Fruit fly (Drosophila melanogaster): Measurements from ENCODE around the gene CG17075.

The CG17075 gene

DNA sequence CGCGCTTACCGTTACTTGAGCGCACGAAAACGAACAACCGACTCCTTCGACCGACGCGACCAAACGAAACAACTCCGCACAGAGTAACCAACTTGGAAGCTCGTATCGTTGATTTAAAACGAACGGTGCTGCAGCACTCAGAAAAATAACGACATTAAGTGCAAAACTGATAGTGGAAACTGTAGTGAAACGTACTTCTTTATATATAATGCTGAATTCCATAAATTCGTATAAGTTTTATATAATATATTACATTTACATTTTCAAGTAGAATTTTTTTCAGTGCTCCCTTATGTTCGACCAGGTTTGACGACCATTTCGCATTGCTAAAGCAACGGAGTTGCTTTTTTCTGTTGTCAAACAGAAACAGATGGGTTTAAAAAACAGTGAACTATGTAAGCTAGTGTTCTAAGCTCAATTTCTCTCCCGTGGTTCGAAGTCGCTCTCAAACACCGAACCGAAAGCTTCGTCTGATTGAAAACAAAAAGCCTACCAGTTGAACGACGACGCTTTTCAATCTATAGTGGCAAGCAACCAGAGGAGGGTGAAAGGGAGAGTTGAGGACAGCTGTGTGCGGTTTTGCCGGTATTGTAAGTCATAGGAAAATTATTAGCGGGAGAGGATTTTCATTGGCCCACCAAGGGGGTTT, at the start of gene CG17075:
CG17075 (minus strand) TSS at position 65 of the 649 bp plus-strand sequence.
- TF ChIP-seq CG8478 (optimal IDR thresholded peaks at IDR 0.05) (no peak), CTCF (optimal IDR thresholded peaks at IDR 0.05) (no peak)

dm6 chr2L:309812-310431, 42.6 kb upstream of the CG17075 start:
- TF ChIP-seq CG8478 (optimal IDR thresholded peaks at IDR 0.05) (no peak), CTCF (optimal IDR thresholded peaks at IDR 0.05) (no peak)

DNA sequence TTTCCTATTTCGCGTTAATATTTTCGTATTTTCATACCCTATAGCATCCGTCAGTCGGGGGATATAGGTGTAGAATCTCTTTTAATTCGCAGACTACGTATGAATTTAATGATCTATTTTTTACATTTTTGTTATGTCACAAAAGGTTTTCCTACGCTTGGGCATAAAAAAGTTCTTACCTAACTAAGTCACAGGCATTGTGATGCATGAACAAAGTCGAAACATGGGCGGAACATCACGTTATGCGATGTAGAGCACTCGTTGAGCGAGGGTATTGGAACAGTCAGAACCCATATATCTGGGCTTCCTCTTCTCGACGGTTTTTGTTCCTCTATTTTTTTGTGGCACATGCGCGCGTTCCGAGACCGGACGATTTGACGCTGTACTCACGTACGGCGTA, 41.9 kb upstream of the CG17075 start:
- TF ChIP-seq CTCF (optimal IDR thresholded peaks at IDR 0.05) (no peak), CG8478 (optimal IDR thresholded peaks at IDR 0.05) (no peak)

- TF ChIP-seq CG8478 (optimal IDR thresholded peaks at IDR 0.05), result no peak
- no peak for TF ChIP-seq CTCF (optimal IDR thresholded peaks at IDR 0.05)
These were observed 40.9 kb upstream of the CG17075 start for dm6 chr2L:308194-308706.

DNA sequence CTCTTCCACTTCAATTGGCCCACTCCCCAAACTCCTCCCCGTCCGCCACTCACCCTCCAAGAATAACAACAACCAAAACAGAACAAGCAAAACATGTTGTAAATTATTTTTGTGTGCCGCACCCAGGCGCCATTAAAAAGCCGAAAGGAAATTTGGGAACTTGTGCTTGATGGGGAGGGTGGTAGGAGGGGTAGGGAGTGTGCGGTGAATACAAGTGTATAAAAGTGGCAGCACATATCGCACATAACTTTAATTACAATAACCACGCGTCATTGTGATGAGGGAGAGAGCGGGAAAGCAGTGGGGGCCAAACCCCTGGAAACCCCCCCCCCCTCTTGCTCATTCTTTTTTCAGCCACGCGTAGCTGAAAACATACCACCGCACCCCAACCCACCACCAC, 39.8 kb upstream of the CG17075 start:
- TF ChIP-seq CG8478 (optimal IDR thresholded peaks at IDR 0.05) (no peak), CTCF (optimal IDR thresholded peaks at IDR 0.05) (no peak)

- TF ChIP-seq CTCF (optimal IDR thresholded peaks at IDR 0.05) (no peak), CG8478 (optimal IDR thresholded peaks at IDR 0.05) (no peak)
These were observed 39.1 kb upstream of the CG17075 start for dm6 chr2L:306188-306927.

DNA sequence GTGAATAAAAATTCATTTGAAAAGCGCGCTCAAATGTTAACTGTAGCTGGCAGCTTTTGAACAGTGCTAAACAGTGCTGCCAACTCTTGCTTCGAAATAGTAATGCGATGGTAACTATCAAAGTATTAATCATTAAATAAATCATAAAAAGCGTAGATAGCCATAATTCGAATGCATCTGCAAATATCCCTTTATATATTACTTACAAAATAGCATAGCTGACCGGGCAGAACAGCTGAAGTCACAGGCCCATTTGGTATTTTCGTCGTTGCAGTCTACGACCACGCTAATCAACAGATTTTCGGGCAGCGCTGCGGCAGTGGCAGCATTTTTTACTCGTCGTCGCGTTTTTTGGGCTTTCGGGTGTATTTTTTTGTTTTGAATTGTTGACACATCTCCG, 38.3 kb upstream of the CG17075 start, which contains the start of gene Plc21C:
Plc21C (plus strand) TSS at position 290 of the 400 bp plus-strand sequence.
- TF ChIP-seq CG8478 (optimal IDR thresholded peaks at IDR 0.05) (no peak), CTCF (optimal IDR thresholded peaks at IDR 0.05) (no peak)

DNA sequence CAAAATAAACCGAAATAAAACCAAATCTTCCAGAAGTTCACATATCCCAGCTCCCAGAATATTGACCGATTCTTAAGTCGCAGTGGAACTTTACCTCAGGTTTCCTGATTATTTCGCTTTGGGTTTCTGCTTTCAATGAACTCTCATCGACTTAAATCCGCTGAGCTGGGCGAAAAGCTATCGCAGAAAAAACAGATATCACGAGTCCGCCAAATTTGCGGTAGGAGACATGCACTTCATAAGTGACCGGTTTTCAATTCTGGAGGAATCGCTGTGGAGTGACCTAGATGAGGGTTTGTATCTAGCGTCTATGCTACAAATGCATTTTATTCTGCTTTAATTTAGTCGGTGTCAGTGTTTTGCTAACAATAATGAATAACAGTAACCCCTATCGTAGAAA, 37.9 kb upstream of the CG17075 start:
- TF ChIP-seq CTCF (optimal IDR thresholded peaks at IDR 0.05) (no peak), CG8478 (optimal IDR thresholded peaks at IDR 0.05) (no peak)

- TF ChIP-seq CG8478 (optimal IDR thresholded peaks at IDR 0.05) (no peak), CTCF (optimal IDR thresholded peaks at IDR 0.05) (no peak)
These were observed 36.1 kb upstream of the CG17075 start for dm6 chr2L:303306-303962.

DNA sequence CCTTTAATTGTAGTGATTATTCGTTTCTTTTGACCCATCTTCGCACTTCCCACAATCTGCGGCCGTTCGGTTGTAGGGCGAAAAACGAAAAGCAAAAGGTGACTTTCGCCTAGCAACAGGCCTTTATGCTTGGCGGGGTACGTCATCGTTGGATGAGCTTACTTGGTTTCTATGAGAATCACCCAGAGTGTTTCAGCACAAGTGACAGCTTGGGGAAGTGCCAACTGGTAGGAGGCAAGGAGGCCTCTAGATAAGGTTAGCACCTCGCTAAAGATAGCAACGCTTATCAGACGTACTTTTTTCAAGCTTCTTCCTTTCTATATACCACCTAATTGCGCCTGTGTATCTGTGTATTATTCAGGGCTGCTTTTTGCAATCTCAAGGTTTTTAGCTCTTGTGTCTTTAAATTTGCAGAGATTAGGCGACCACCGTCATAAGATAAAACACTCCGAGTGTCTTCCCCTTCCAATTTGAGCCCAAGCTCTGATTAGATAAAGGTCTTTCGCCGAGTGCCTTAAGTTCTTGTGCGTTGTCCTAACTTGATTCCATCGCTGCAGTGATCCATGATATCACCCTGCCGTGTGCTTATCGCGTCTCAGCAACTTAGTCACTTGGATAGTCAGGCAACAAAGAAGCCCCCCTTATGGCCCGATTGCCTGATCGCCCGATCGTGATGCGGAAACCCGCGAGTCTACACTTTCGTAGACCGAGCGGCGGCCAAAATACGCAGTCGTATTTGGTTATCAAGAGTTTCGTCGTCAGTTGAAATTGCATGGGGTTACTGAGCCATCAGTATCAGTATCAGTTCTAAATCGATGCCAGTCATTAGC, 33.8 kb upstream of the CG17075 start:
- no peak for TF ChIP-seq CTCF (optimal IDR thresholded peaks at IDR 0.05)

- no peak for TF ChIP-seq CG8478 (optimal IDR thresholded peaks at IDR 0.05)
- TF ChIP-seq CTCF (optimal IDR thresholded peaks at IDR 0.05), result no peak
These were observed 32.7 kb upstream of the CG17075 start for dm6 chr2L:300006-300405.

DNA sequence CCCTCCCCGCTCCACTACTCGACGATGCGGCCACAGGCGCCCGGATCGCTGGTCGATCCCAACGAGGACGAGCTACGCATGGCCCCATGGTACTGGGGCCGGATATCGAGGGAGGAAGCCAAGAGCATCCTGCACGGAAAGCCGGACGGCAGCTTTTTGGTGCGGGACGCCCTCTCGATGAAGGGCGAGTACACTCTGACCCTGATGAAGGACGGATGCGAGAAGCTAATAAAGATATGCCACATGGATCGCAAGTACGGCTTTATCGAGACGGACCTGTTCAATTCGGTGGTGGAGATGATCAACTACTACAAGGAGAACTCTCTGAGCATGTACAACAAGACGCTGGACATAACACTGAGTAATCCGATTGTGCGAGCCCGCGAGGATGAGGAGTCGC, 31.7 kb upstream of the CG17075 start:
- no peak for TF ChIP-seq CTCF (optimal IDR thresholded peaks at IDR 0.05)
- TF ChIP-seq CG8478 (optimal IDR thresholded peaks at IDR 0.05), result no peak

- TF ChIP-seq CG8478 (optimal IDR thresholded peaks at IDR 0.05) (no peak), CTCF (optimal IDR thresholded peaks at IDR 0.05) (no peak)
These were observed 31.0 kb upstream of the CG17075 start for dm6 chr2L:298285-298644.

- TF ChIP-seq CTCF (optimal IDR thresholded peaks at IDR 0.05), result peak; percentile 1 to 12
- TF ChIP-seq CG8478 (optimal IDR thresholded peaks at IDR 0.05), result no peak
These were observed 30.4 kb upstream of the CG17075 start, which contains the start of gene Pi3K21B for dm6 chr2L:297480-298284. Gene Pi3K21B (plus strand): TSS chr2L:297880.
